Worm (Caenorhabditis elegans) whole organism, L4 larva: Measurements from ENCODE around the gene gst-44.

ENCODE experiments used
- R02D3.7 ChIP-seq: fragments of 150-350 bp; sonication (generic microtip); optimal IDR thresholded peaks from 3 replicates; lab custom pipeline; 2014; ENCODE audit warnings: missing biosample characterization, missing genetic modification characterization
- aha-1 ChIP-seq: fragments of 150-350 bp; peaks from one replicate; lab custom pipeline; 2014; ENCODE audit warnings: missing biosample characterization, missing genetic modification characterization
- ceh-20 ChIP-seq: fragments of 200-800 bp; sonication (Bioruptor generic); IDR thresholded peaks from 2 replicates; pipeline ENCODE4 v1.3.6; 2022; ENCODE audit warnings: missing genetic modification reagents, missing genetic modification characterization, missing compliant biosample characterization
- ces-1 ChIP-seq: fragments of 150-350 bp; sonication (generic microtip); optimal IDR thresholded peaks from 4 replicates; lab custom pipeline; 2014; ENCODE audit warnings: missing biosample characterization, missing genetic modification reagents, missing genetic modification characterization
- daf-8 ChIP-seq: fragments of 200-800 bp; sonication (Bioruptor generic); IDR thresholded peaks from 2 replicates; pipeline ENCODE4 v1.3.6; 2022; ENCODE audit warnings: missing genetic modification characterization, missing compliant biosample characterization
- mes-2 ChIP-seq: sonication (generic microtip); optimal IDR thresholded peaks from 2 replicates; lab custom pipeline; 2016; ENCODE audit warnings: missing genotype, mild to moderate bottlenecking, missing genetic modification characterization, missing compliant biosample characterization; ENCODE audit not compliant: poor library complexity, severe bottlenecking
- nhr-6 ChIP-seq: fragments of 150-350 bp; optimal IDR thresholded peaks from 2 replicates; lab custom pipeline; 2014; ENCODE audit warnings: missing biosample characterization, missing genetic modification characterization
- sdz-12 ChIP-seq: fragments of 200-800 bp; sonication (Bioruptor generic); optimal IDR thresholded peaks from 2 replicates; lab custom pipeline; 2018; ENCODE audit warnings: mild to moderate bottlenecking, missing genetic modification characterization, missing compliant biosample characterization
- unc-62 ChIP-seq, 3 experiments: fragments of 150-350 bp in 1 of 3; sonication (generic microtip); optimal IDR thresholded peaks in 2 of 3; peaks in 1 of 3; 1 replicate in 1 of 3; 2 replicates in 2 of 3; lab custom pipeline; 2014 to 2017; ENCODE audit warnings: missing biosample characterization in 3 of 3, missing genetic modification characterization in 3 of 3, missing genetic modification reagents in 3 of 3, missing genotype in 1 of 3
- zag-1 ChIP-seq: fragments of 150-350 bp; optimal IDR thresholded peaks from 2 replicates; lab custom pipeline; 2014; ENCODE audit warnings: missing biosample characterization, missing genetic modification characterization

gst-44 gene

DNA sequence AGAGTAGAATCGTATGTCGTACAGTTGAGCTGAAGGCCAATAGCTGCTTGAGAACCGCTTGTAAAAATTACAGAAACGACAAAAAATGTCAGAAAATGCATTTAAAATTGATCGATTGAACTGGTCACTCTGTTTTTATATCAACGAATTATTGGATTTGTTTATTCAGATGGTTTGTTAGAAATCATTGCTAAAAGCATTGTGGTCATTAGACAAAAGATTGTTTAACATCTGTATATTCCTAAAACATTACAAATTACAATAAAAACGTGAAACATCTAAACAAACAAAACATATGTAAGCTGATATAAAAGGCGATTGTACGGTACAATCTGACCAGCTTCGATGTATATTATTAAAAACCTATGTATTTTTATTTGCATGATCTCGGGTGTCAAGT is 44.8 kb downstream of the gst-44 start, which contains the start of the genes F26D2.13 and F26D2.14:
TSS of gene F26D2.13 (minus strand) at position 101 of the 400 bp plus-strand sequence.
TSS of gene F26D2.14 (plus strand) at position 346 of the 400 bp plus-strand sequence.
- peak; percentile 82 for TF ChIP-seq aha-1
- no peak for TF ChIP-seq daf-8 (GFP tag; lab: Robert Waterston, UW)

DNA sequence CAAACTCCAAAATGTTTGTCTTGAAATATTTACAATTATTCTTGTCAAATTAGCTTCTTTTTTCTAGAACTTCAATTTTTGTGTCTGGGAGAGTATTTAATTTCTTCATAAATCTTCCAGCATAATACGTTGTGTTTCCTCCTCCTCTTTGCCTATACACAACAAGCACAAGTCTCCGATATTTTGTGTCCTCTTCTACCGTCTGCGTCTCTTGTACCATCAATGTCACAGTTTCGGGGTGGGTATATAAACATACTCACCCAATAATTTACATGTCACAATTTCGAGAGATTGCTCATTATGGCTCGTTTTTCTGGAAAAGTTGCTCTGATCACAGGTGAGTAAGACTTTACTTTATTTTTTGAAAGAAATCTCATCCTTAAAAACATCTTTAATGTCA is 46.9 kb downstream of the gst-44 start, which contains the start of gene F26D2.15:
TSS of gene F26D2.15 (plus strand) at position 301 of the 400 bp plus-strand sequence.
- TF ChIP-seq zag-1 (tag; lab: Kevin White, UChicago), result no peak
- TF ChIP-seq mes-2, result no peak
- TF ChIP-seq ces-1 (GFP tag; lab: Kevin White, UChicago), result no peak
- no peak for TF ChIP-seq R02D3.7
- TF ChIP-seq sdz-12 (GFP tag; lab: Kevin White, UChicago), result no peak
- TF ChIP-seq nhr-6, result no peak
- TF ChIP-seq unc-62 (GFP tag; optimal IDR thresholded peaks at IDR 0.05 in 1 of 2; lab: Kevin White, UChicago), result peak in 1 of 2 experiments; percentile 72
- TF ChIP-seq unc-62 (tag; optimal IDR thresholded peaks at IDR 0.05; lab: Kevin White, UChicago), result no peak
- no peak for TF ChIP-seq ceh-20 (GFP tag; lab: Robert Waterston, UW)
